Fruit fly (Drosophila melanogaster) whole organism, embryonic: ENCODE measurements around the gene Sec15.
A peak's percentile ranks its signal among the peaks of the same experiment; 100 is the strongest.

Source experiments
- Antp ChIP-seq: fragments of 200-800 bp; sonication (Bioruptor generic); optimal IDR thresholded peaks from 3 replicates; lab custom pipeline; 2016; ENCODE audit warnings: missing biosample characterization, missing genetic modification characterization
- CG11456 ChIP-seq: fragments of 200-800 bp; sonication (Bioruptor generic); IDR thresholded peaks from 3 replicates; pipeline ENCODE4 v1.3.6; 2022; ENCODE audit warnings: missing biosample characterization, missing genetic modification characterization
- CG11560 ChIP-seq: fragments of 200-800 bp; sonication (Bioruptor generic); IDR thresholded peaks from 3 replicates; pipeline ENCODE4 v1.3.6; 2022; ENCODE audit warnings: missing biosample characterization, missing genetic modification characterization
- CG12155 ChIP-seq: fragments of 200-800 bp; sonication (Bioruptor generic); optimal IDR thresholded peaks from 3 replicates; lab custom pipeline; 2016; ENCODE audit warnings: missing biosample characterization, missing genetic modification characterization
- CG13123 ChIP-seq: fragments of 200-800 bp; sonication (Bioruptor generic); optimal IDR thresholded peaks from 2 replicates; lab custom pipeline; 2016; ENCODE audit warnings: missing biosample characterization, missing genetic modification characterization
- CG13624 ChIP-seq: fragments of 200-800 bp; sonication (Bioruptor generic); optimal IDR thresholded peaks from 2 replicates; lab custom pipeline; 2016; ENCODE audit warnings: missing biosample characterization, missing genetic modification characterization
- CG15601 ChIP-seq: fragments of 200-800 bp; sonication (Bioruptor generic); optimal IDR thresholded peaks from 3 replicates; lab custom pipeline; 2019; ENCODE audit warnings: missing biosample characterization, mild to moderate bottlenecking, missing genetic modification characterization, moderate library complexity
- CG16779 ChIP-seq: fragments of 200-800 bp; sonication (Bioruptor generic); IDR thresholded peaks from 2 replicates; pipeline ENCODE4 v1.3.6; 2022; ENCODE audit warnings: missing biosample characterization, missing genetic modification characterization
- CG16815 ChIP-seq: fragments of 200-800 bp; sonication (Bioruptor generic); optimal IDR thresholded peaks from 3 replicates; lab custom pipeline; 2017; ENCODE audit warnings: missing biosample characterization, mild to moderate bottlenecking, missing genetic modification characterization
- CG17361 ChIP-seq: fragments of 200-800 bp; sonication (Bioruptor generic); IDR thresholded peaks from 3 replicates; pipeline ENCODE4 v1.3.6; 2022; ENCODE audit warnings: missing biosample characterization, missing genetic modification characterization
- CG2889 ChIP-seq: fragments of 200-800 bp; sonication (Bioruptor generic); IDR thresholded peaks from 3 replicates; pipeline ENCODE4 v1.3.6; 2022; ENCODE audit warnings: missing biosample characterization, missing genetic modification characterization
- CG42726 ChIP-seq: fragments of 200-800 bp; sonication (Bioruptor generic); IDR thresholded peaks from 2 replicates; pipeline ENCODE4 v1.3.6; 2022; ENCODE audit warnings: missing biosample characterization, missing genetic modification characterization; ENCODE audit not compliant: partially characterized antibody
- CG4360 ChIP-seq: fragments of 200-800 bp; sonication (Bioruptor generic); IDR thresholded peaks from 2 replicates; pipeline ENCODE4 v1.3.6; 2022; ENCODE audit warnings: missing biosample characterization, missing genetic modification characterization
- CG4404 ChIP-seq: fragments of 200-800 bp; sonication (Bioruptor generic); IDR thresholded peaks from 2 replicates; pipeline ENCODE4 v1.3.6; 2022; ENCODE audit warnings: missing biosample characterization, missing genetic modification characterization
- CG6683 ChIP-seq: fragments of 200-800 bp; sonication (Bioruptor generic); optimal IDR thresholded peaks from 2 replicates; lab custom pipeline; 2017; ENCODE audit warnings: missing biosample characterization, mild to moderate bottlenecking, missing genetic modification characterization, missing genetic modification reagents
- CG6765 ChIP-seq: fragments of 200-800 bp; sonication (Bioruptor generic); optimal IDR thresholded peaks from 3 replicates; lab custom pipeline; 2017; ENCODE audit warnings: missing biosample characterization, mild to moderate bottlenecking, missing genetic modification characterization
- CG7372 ChIP-seq: fragments of 200-800 bp; sonication (Bioruptor generic); IDR thresholded peaks from 2 replicates; pipeline ENCODE4 v1.3.6; 2022; ENCODE audit warnings: missing biosample characterization, missing genetic modification characterization
- Dbx ChIP-seq: fragments of 200-800 bp; sonication (Bioruptor generic); IDR thresholded peaks from 3 replicates; pipeline ENCODE4 v1.3.6; 2022; ENCODE audit warnings: missing biosample characterization, missing genetic modification characterization
- Deaf1 ChIP-seq: fragments of 200-800 bp; optimal IDR thresholded peaks from 3 replicates; lab custom pipeline; 2019; ENCODE audit warnings: missing biosample characterization, mild to moderate bottlenecking, missing genetic modification characterization, moderate library complexity
- Fer3 ChIP-seq: fragments of 200-800 bp; sonication (Bioruptor generic); optimal IDR thresholded peaks from 2 replicates; lab custom pipeline; 2018; ENCODE audit warnings: missing biosample characterization, mild to moderate bottlenecking, missing genetic modification characterization, moderate library complexity
- HHEX ChIP-seq: fragments of 200-800 bp; sonication (Bioruptor generic); optimal IDR thresholded peaks from 3 replicates; lab custom pipeline; 2017; ENCODE audit warnings: missing biosample characterization, mild to moderate bottlenecking, missing genetic modification characterization, missing genetic modification reagents
- Hey ChIP-seq: fragments of 200-800 bp; sonication (Bioruptor generic); optimal IDR thresholded peaks from 3 replicates; lab custom pipeline; 2018; ENCODE audit warnings: missing biosample characterization, mild to moderate bottlenecking, missing genetic modification characterization
- Jarid2 ChIP-seq: fragments of 200-800 bp; sonication (Bioruptor generic); optimal IDR thresholded peaks from 3 replicates; lab custom pipeline; 2017; ENCODE audit warnings: mild to moderate bottlenecking, missing biosample characterization, missing genetic modification reagents, missing genetic modification characterization
- Mad ChIP-seq: fragments of 200-800 bp; sonication (Bioruptor generic); optimal IDR thresholded peaks from 2 replicates; lab custom pipeline; 2016; ENCODE audit warnings: missing biosample characterization, missing genetic modification characterization
- NK7.1 ChIP-seq: fragments of 200-800 bp; sonication (Bioruptor generic); optimal IDR thresholded peaks from 3 replicates; lab custom pipeline; 2016; ENCODE audit warnings: missing biosample characterization, missing genetic modification characterization
- Opbp ChIP-seq: fragments of 200-800 bp; sonication (Bioruptor generic); IDR thresholded peaks from 3 replicates; pipeline ENCODE4 v1.3.6; 2022; ENCODE audit warnings: missing biosample characterization, missing genetic modification characterization; ENCODE audit not compliant: partially characterized antibody
- Pdp1 ChIP-seq, 2 experiments: fragments of 200-800 bp; sonication (Bioruptor generic); optimal IDR thresholded peaks; 3 replicates each; lab custom pipeline; 2016; ENCODE audit warnings: missing biosample characterization in 2 of 2, missing genetic modification characterization in 2 of 2, mild to moderate bottlenecking in 1 of 2, moderate library complexity in 1 of 2
- Side ChIP-seq: fragments of 200-800 bp; sonication (Bioruptor generic); optimal IDR thresholded peaks from 2 replicates; lab custom pipeline; 2016; ENCODE audit warnings: missing biosample characterization, missing genetic modification characterization
- TFAM ChIP-seq: fragments of 200-800 bp; sonication (Bioruptor generic); optimal IDR thresholded peaks from 2 replicates; lab custom pipeline; 2017; ENCODE audit warnings: missing biosample characterization, missing genetic modification characterization, inconsistent platforms
- abd-A ChIP-seq: fragments of 200-800 bp; sonication (Bioruptor generic); optimal IDR thresholded peaks from 3 replicates; lab custom pipeline; 2019; ENCODE audit warnings: missing biosample characterization, mild to moderate bottlenecking, missing genetic modification characterization, moderate library complexity
- az2 ChIP-seq: fragments of 200-800 bp; sonication (Bioruptor generic); optimal IDR thresholded peaks from 3 replicates; lab custom pipeline; 2016; ENCODE audit warnings: missing biosample characterization, missing genetic modification characterization
- bab2 ChIP-seq: fragments of 200-800 bp; sonication (Bioruptor generic); optimal IDR thresholded peaks from 2 replicates; lab custom pipeline; 2016; ENCODE audit warnings: missing biosample characterization, missing genetic modification characterization
- chif ChIP-seq, 2 experiments: fragments of 200-800 bp; sonication (Bioruptor generic); optimal IDR thresholded peaks; 3 replicates each; lab custom pipeline; 2016; ENCODE audit warnings: missing biosample characterization in 2 of 2, missing genetic modification characterization in 2 of 2
- chm ChIP-seq: fragments of 200-800 bp; sonication (Bioruptor generic); IDR thresholded peaks from 2 replicates; pipeline ENCODE4 v1.3.6; 2022; ENCODE audit warnings: missing biosample characterization, missing genetic modification characterization
- crc ChIP-seq: fragments of 200-800 bp; sonication (Bioruptor generic); optimal IDR thresholded peaks from 2 replicates; lab custom pipeline; 2016; ENCODE audit warnings: missing biosample characterization, missing genetic modification characterization
- cwo ChIP-seq: fragments of 200-800 bp; sonication (Bioruptor generic); optimal IDR thresholded peaks from 3 replicates; lab custom pipeline; 2017; ENCODE audit warnings: missing biosample characterization, missing genetic modification characterization, mild to moderate bottlenecking, moderate library complexity, missing genetic modification reagents
- gcm ChIP-seq: fragments of 200-800 bp; sonication (Bioruptor generic); optimal IDR thresholded peaks from 2 replicates; lab custom pipeline; 2019; ENCODE audit warnings: missing biosample characterization, mild to moderate bottlenecking, missing genetic modification characterization, moderate library complexity
- grn ChIP-seq: fragments of 200-800 bp; sonication (Bioruptor generic); optimal IDR thresholded peaks from 3 replicates; lab custom pipeline; 2017; ENCODE audit warnings: missing biosample characterization, missing genetic modification characterization
- lab ChIP-seq: fragments of 200-800 bp; sonication (Bioruptor generic); optimal IDR thresholded peaks from 3 replicates; lab custom pipeline; 2017; ENCODE audit warnings: missing biosample characterization, missing genetic modification characterization, mild to moderate bottlenecking, moderate library complexity, missing genetic modification reagents
- nau ChIP-seq: fragments of 200-800 bp; sonication (Bioruptor generic); optimal IDR thresholded peaks from 3 replicates; lab custom pipeline; 2017; ENCODE audit warnings: missing biosample characterization, mild to moderate bottlenecking, missing genetic modification characterization, missing genetic modification reagents
- nmo ChIP-seq: fragments of 200-800 bp; sonication (Bioruptor generic); optimal IDR thresholded peaks from 2 replicates; lab custom pipeline; 2018; ENCODE audit warnings: missing biosample characterization, mild to moderate bottlenecking, missing genetic modification characterization, moderate library complexity
- odd ChIP-seq: fragments of 200-800 bp; sonication (Bioruptor generic); optimal IDR thresholded peaks from 2 replicates; lab custom pipeline; 2017; ENCODE audit warnings: missing biosample characterization, mild to moderate bottlenecking, missing genetic modification characterization
- otp ChIP-seq: fragments of 200-800 bp; sonication (Bioruptor generic); IDR thresholded peaks from 3 replicates; pipeline ENCODE4, ENCODE4 v1.3.6; 2022; ENCODE audit warnings: missing biosample characterization, missing genetic modification characterization
- peb ChIP-seq: fragments of 200-800 bp; sonication (Bioruptor generic); IDR thresholded peaks from 2 replicates; pipeline ENCODE4 v1.3.6; 2022; ENCODE audit warnings: missing biosample characterization, missing genetic modification characterization
- pros ChIP-seq: fragments of 200-800 bp; sonication (Bioruptor generic); optimal IDR thresholded peaks from 3 replicates; lab custom pipeline; 2019; ENCODE audit warnings: missing biosample characterization, mild to moderate bottlenecking, missing genetic modification characterization, moderate library complexity
- ranshi ChIP-seq: fragments of 200-800 bp; sonication (Bioruptor generic); IDR thresholded peaks from 2 replicates; pipeline ENCODE4 v1.3.6; 2022; ENCODE audit warnings: missing biosample characterization, missing genetic modification characterization
- rib ChIP-seq: fragments of 200-800 bp; sonication (Bioruptor generic); IDR thresholded peaks from 2 replicates; pipeline ENCODE4 v1.3.6; 2022; ENCODE audit warnings: missing biosample characterization, missing genetic modification characterization
- row ChIP-seq: fragments of 200-800 bp; sonication (Bioruptor generic); IDR thresholded peaks from 3 replicates; pipeline ENCODE4 v1.3.6; 2022; ENCODE audit warnings: missing biosample characterization, missing genetic modification characterization
- sens-2 ChIP-seq: fragments of 200-800 bp; sonication (Bioruptor generic); IDR thresholded peaks from 2 replicates; pipeline ENCODE4 v1.3.6; 2022; ENCODE audit warnings: missing biosample characterization, missing genetic modification characterization
- sob ChIP-seq: fragments of 200-800 bp; sonication (Bioruptor generic); IDR thresholded peaks from 2 replicates; pipeline ENCODE4 v1.3.6; 2022; ENCODE audit warnings: missing biosample characterization, missing genetic modification characterization

Sec15 gene

DNA sequence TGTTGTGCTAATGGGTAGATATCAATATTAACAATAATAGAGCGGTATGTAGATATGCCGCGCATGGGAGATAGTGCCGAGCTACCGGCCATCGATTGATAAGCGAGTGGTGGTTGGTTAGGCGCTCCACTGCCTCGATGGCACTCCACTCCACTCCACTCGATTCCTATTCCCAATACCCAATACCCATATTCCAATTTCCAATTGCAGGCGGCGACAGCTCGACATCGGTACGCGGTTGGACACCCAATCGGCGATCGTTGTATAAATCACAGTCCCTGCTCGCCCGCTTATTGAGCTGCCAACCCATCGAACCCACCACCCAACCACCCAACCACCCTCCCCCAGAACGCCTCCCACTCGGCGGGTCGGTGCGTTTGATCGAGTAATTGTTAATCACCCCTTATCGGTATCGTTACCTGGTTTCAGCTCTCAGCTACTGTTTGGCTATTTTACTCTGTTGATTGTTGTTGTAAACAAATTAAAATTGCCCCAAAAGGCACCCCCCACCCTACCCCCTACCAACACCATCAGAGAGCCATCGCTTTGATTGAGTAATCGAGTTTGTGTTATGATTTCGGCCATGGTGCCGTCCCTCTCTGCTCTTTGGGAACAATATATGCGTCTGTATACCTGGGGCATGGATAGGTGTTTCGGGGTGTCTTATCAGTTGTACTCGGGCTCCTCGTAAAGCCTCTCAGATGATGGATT, 26.7 kb downstream of the Sec15 start, which contains the start of gene HHEX (continued):
- TF ChIP-seq CG13123 (GFP tag; lab: Kevin White, UChicago) = no peak
- TF ChIP-seq CG13624 (GFP tag; lab: Kevin White, UChicago) = no peak
- no peak for TF ChIP-seq CG42726 (GFP tag; lab: Robert Waterston, UW)
- no peak for TF ChIP-seq az2 (GFP tag; lab: Kevin White, UChicago)
- TF ChIP-seq CG11456 (GFP tag; lab: Robert Waterston, UW) = no peak
- no peak for TF ChIP-seq crc (GFP tag; lab: Kevin White, UChicago)
- TF ChIP-seq ranshi (GFP tag; lab: Robert Waterston, UW) = no peak
- TF ChIP-seq TFAM (GFP tag; lab: Kevin White, UChicago) = no peak
- TF ChIP-seq gcm (GFP tag; lab: Kevin White, UChicago) = no peak
- TF ChIP-seq abd-A (tag; lab: Kevin White, UChicago) = no peak
- TF ChIP-seq nmo (GFP tag; lab: Kevin White, UChicago) = no peak
- TF ChIP-seq Dbx (GFP tag; lab: Robert Waterston, UW) = no peak
- TF ChIP-seq Side (GFP tag; lab: Kevin White, UChicago) = no peak
- TF ChIP-seq CG11560 (tag; lab: Robert Waterston, UW) = no peak
- TF ChIP-seq grn (GFP tag; lab: Kevin White, UChicago) = peak; percentile 74
- TF ChIP-seq chm (GFP tag; lab: Robert Waterston, UW) = 0 out of 2 replicates have a peak, but pooled peaks have one; percentile 11
- TF ChIP-seq pros (GFP tag; lab: Kevin White, UChicago) = no peak
- TF ChIP-seq odd = peak; percentile 46
- no peak for TF ChIP-seq CG12155
- no peak for TF ChIP-seq CG16815 (GFP tag; lab: Kevin White, UChicago)
- 0 out of 3 replicates have a peak, but pooled peaks have one; percentile 27 for TF ChIP-seq Opbp (GFP tag; lab: Robert Waterston, UW)
- TF ChIP-seq CG6683 (GFP tag; lab: Kevin White, UChicago) = no peak
- TF ChIP-seq CG2889 = no peak
- TF ChIP-seq sens-2 (GFP tag; lab: Robert Waterston, UW) = peak; percentile 76
- TF ChIP-seq CG4360 (GFP tag; lab: Robert Waterston, UW) = peak; percentile 34; the same call in 1 of the 2 replicates
- TF ChIP-seq cwo = peak; percentile 12
- TF ChIP-seq HHEX = peak; percentile 41
- TF ChIP-seq nau = no peak
- peak; percentile 4 for TF ChIP-seq CG15601
- TF ChIP-seq Deaf1 (tag; lab: Kevin White, UChicago) = peak; percentile 44
- no peak for TF ChIP-seq chif (GFP tag; optimal IDR thresholded peaks at IDR 0.05; lab: Kevin White, UChicago)
- no peak for TF ChIP-seq CG7372
- 0 out of 2 replicates have a peak, but pooled peaks have one; percentile 10 for TF ChIP-seq rib (GFP tag; lab: Robert Waterston, UW)
- no peak for TF ChIP-seq peb (GFP tag; lab: Robert Waterston, UW)
- no peak for TF ChIP-seq Mad (GFP tag; lab: Kevin White, UChicago)
- TF ChIP-seq Hey (tag; lab: Kevin White, UChicago) = peak; percentile 92
- no peak for TF ChIP-seq CG16779 (GFP tag; lab: Robert Waterston, UW)
- TF ChIP-seq Pdp1 (GFP tag; optimal IDR thresholded peaks at IDR 0.05; lab: Kevin White, UChicago) = peak in 1 of 2 experiments; percentile 59
- TF ChIP-seq sob (GFP tag; lab: Robert Waterston, UW) = 0 out of 2 replicates have a peak, but pooled peaks have one; percentile 19
- TF ChIP-seq lab (GFP tag; lab: Kevin White, UChicago) = peak; percentile 95
- TF ChIP-seq CG4404 (GFP tag; lab: Robert Waterston, UW) = no peak
- TF ChIP-seq otp (GFP tag; lab: Robert Waterston, UW) = no peak
- no peak for TF ChIP-seq Antp
- TF ChIP-seq CG17361 = no peak
- no peak for TF ChIP-seq CG6765
- no peak for TF ChIP-seq Fer3
- TF ChIP-seq Jarid2 (GFP tag; lab: Kevin White, UChicago) = peak; percentile 7
- TF ChIP-seq row (GFP tag; lab: Robert Waterston, UW) = no peak
- no peak for TF ChIP-seq bab2 (GFP tag; lab: Kevin White, UChicago)
- TF ChIP-seq NK7.1 (GFP tag; lab: Kevin White, UChicago) = no peak
